Worm (Caenorhabditis elegans) whole organism, L1 larva: Measurements from ENCODE around the gene prp-3.

Experiments used
- C04F5.9 ChIP-seq: sonication (generic microtip); optimal IDR thresholded peaks from 2 replicates; lab custom pipeline; 2016; ENCODE audit warnings: missing genetic modification characterization, missing compliant biosample characterization
- aha-1 ChIP-seq: fragments of 150-350 bp; optimal IDR thresholded peaks from 2 replicates; lab custom pipeline; 2014; ENCODE audit warnings: missing biosample characterization, missing genetic modification characterization
- alr-1 ChIP-seq: fragments of 200-800 bp; sonication (Bioruptor generic); optimal IDR thresholded peaks from 2 replicates; lab custom pipeline; 2018; ENCODE audit warnings: borderline replicate concordance, mild to moderate bottlenecking, missing genetic modification characterization, missing compliant biosample characterization
- blmp-1 ChIP-seq: fragments of 150-350 bp; optimal IDR thresholded peaks from 2 replicates; lab custom pipeline; 2014; ENCODE audit warnings: missing biosample characterization, missing genetic modification characterization
- ceh-63 ChIP-seq: fragments of 200-800 bp; sonication (Bioruptor generic); optimal IDR thresholded peaks from 2 replicates; lab custom pipeline; 2018; ENCODE audit warnings: mild to moderate bottlenecking, missing genetic modification characterization, missing compliant biosample characterization
- ceh-8 ChIP-seq: fragments of 200-800 bp; sonication (Bioruptor generic); optimal IDR thresholded peaks from 2 replicates; lab custom pipeline; 2018; ENCODE audit warnings: mild to moderate bottlenecking, missing genetic modification characterization, moderate library complexity, missing compliant biosample characterization
- ceh-82 ChIP-seq, 3 experiments: fragments of 150-350 bp in 1 of 3; sonication (generic microtip) in 2 of 3; optimal IDR thresholded peaks; 2 replicates each; lab custom pipeline; 2014 to 2017; ENCODE audit warnings: missing biosample characterization in 3 of 3, missing genetic modification characterization in 3 of 3
- ceh-88 ChIP-seq: fragments of 200-800 bp; sonication (Bioruptor generic); IDR thresholded peaks from 2 replicates; pipeline ENCODE4 v1.3.6; 2022; ENCODE audit warnings: missing genetic modification characterization, missing compliant biosample characterization
- ces-1 ChIP-seq: fragments of 150-350 bp; optimal IDR thresholded peaks from 2 replicates; lab custom pipeline; 2014; ENCODE audit warnings: missing biosample characterization, missing genetic modification reagents, missing genetic modification characterization
- dpl-1 ChIP-seq, 3 experiments: fragments of 150-350 bp in 2 of 3; sonication (generic microtip) in 1 of 3; optimal IDR thresholded peaks; 2 replicates each; lab custom pipeline; 2014 to 2017; ENCODE audit warnings: missing biosample characterization in 3 of 3, missing genetic modification characterization in 3 of 3, missing genetic modification reagents in 3 of 3
- efl-1 ChIP-seq, 4 experiments: fragments of 150-350 bp; optimal IDR thresholded peaks in 3 of 4; peaks in 1 of 4; 1 replicate in 1 of 4; 2 replicates in 3 of 4; lab custom pipeline; 2014; ENCODE audit warnings: missing biosample characterization in 2 of 4, missing genetic modification characterization in 2 of 4, missing genetic modification reagents in 2 of 4
- efl-3 ChIP-seq: fragments of 200-800 bp; sonication (Bioruptor generic); optimal IDR thresholded peaks from 2 replicates; lab custom pipeline; 2018; ENCODE audit warnings: mild to moderate bottlenecking, missing genetic modification characterization, missing compliant biosample characterization
- elt-2 ChIP-seq: sonication (generic microtip); optimal IDR thresholded peaks from 2 replicates; lab custom pipeline; 2016; ENCODE audit warnings: missing genetic modification characterization, mild to moderate bottlenecking, inconsistent platforms, missing compliant biosample characterization, missing genetic modification reagents
- fkh-4 ChIP-seq: sonication (generic microtip); optimal IDR thresholded peaks from 2 replicates; lab custom pipeline; 2016; ENCODE audit warnings: missing compliant biosample characterization, missing genetic modification characterization, borderline replicate concordance
- fos-1 ChIP-seq: fragments of 150-350 bp; optimal IDR thresholded peaks from 2 replicates; lab custom pipeline; 2014; ENCODE audit warnings: missing biosample characterization, missing genetic modification characterization
- grh-1 ChIP-seq: fragments of 200-800 bp; sonication (Bioruptor generic); IDR thresholded peaks from 2 replicates; pipeline ENCODE4 v1.3.6; 2022; ENCODE audit warnings: missing genetic modification reagents, missing genetic modification characterization, missing compliant biosample characterization
- hlh-4 ChIP-seq: sonication (generic microtip); optimal IDR thresholded peaks from 2 replicates; lab custom pipeline; 2016; ENCODE audit warnings: mild to moderate bottlenecking, missing genetic modification characterization, missing compliant biosample characterization
- hpl-2 ChIP-seq: fragments of 150-350 bp; optimal IDR thresholded peaks from 2 replicates; lab custom pipeline; 2014; ENCODE audit warnings: missing biosample characterization, missing genetic modification reagents, missing genetic modification characterization
- irx-1 ChIP-seq: sonication (generic microtip); optimal IDR thresholded peaks from 2 replicates; lab custom pipeline; 2016; ENCODE audit warnings: missing genetic modification characterization, missing compliant biosample characterization
- jun-1 ChIP-seq: fragments of 150-350 bp; optimal IDR thresholded peaks from 2 replicates; lab custom pipeline; 2014; ENCODE audit warnings: missing biosample characterization, missing genetic modification reagents, missing genetic modification characterization
- lin-14 ChIP-seq: fragments of 200-800 bp; sonication (Bioruptor generic); optimal IDR thresholded peaks from 2 replicates; lab custom pipeline; 2018; ENCODE audit warnings: mild to moderate bottlenecking, missing genetic modification characterization, moderate library complexity, missing compliant biosample characterization
- lin-35 ChIP-seq, 2 experiments: fragments of 150-350 bp; optimal IDR thresholded peaks; 2 replicates each; lab custom pipeline; 2014; ENCODE audit warnings: missing biosample characterization in 2 of 2, missing genetic modification characterization in 2 of 2, missing genetic modification reagents in 2 of 2
- lsy-2 ChIP-seq, 2 experiments: fragments of 150-350 bp; optimal IDR thresholded peaks; 2 replicates each; lab custom pipeline; 2014; ENCODE audit warnings: missing biosample characterization in 2 of 2, missing genetic modification characterization in 2 of 2
- mab-9 ChIP-seq: fragments of 200-800 bp; sonication (Bioruptor generic); IDR thresholded peaks from 2 replicates; pipeline ENCODE4 v1.3.6; 2022; ENCODE audit warnings: missing genetic modification reagents, missing genetic modification characterization, missing compliant biosample characterization
- mep-1 ChIP-seq: fragments of 150-350 bp; optimal IDR thresholded peaks from 2 replicates; lab custom pipeline; 2014; ENCODE audit warnings: missing biosample characterization, missing genetic modification characterization
- nhr-11 ChIP-seq: fragments of 150-350 bp; optimal IDR thresholded peaks from 2 replicates; lab custom pipeline; 2014; ENCODE audit warnings: missing biosample characterization, missing genetic modification characterization
- nhr-20 ChIP-seq: sonication (generic microtip); optimal IDR thresholded peaks from 2 replicates; lab custom pipeline; 2016; ENCODE audit warnings: mild to moderate bottlenecking, missing genetic modification characterization, missing compliant biosample characterization
- nhr-237 ChIP-seq: fragments of 150-350 bp; optimal IDR thresholded peaks from 2 replicates; lab custom pipeline; 2014; ENCODE audit warnings: missing biosample characterization, missing genetic modification characterization
- nhr-28 ChIP-seq: fragments of 150-350 bp; optimal IDR thresholded peaks from 2 replicates; lab custom pipeline; 2014; ENCODE audit warnings: missing biosample characterization, missing genetic modification characterization
- nhr-47 ChIP-seq: sonication (generic microtip); optimal IDR thresholded peaks from 2 replicates; lab custom pipeline; 2016; ENCODE audit warnings: mild to moderate bottlenecking, missing genetic modification characterization, moderate library complexity, missing compliant biosample characterization
- nhr-71 ChIP-seq: sonication (generic microtip); optimal IDR thresholded peaks from 2 replicates; lab custom pipeline; 2016; ENCODE audit warnings: mild to moderate bottlenecking, missing genetic modification characterization, moderate library complexity, missing compliant biosample characterization
- nhr-85 ChIP-seq: sonication (generic microtip); peaks from one replicate; lab custom pipeline; 2016; ENCODE audit warnings: missing genetic modification characterization, inconsistent platforms, missing compliant biosample characterization
- nhr-90 ChIP-seq: sonication (generic microtip); optimal IDR thresholded peaks from 2 replicates; lab custom pipeline; 2016; ENCODE audit warnings: mild to moderate bottlenecking, missing genetic modification characterization, missing compliant biosample characterization; ENCODE audit not compliant: poor library complexity
- pax-3 ChIP-seq: fragments of 200-800 bp; sonication (Bioruptor generic); optimal IDR thresholded peaks from 2 replicates; lab custom pipeline; 2018; ENCODE audit warnings: mild to moderate bottlenecking, missing genetic modification characterization, moderate library complexity, missing compliant biosample characterization
- pqm-1 ChIP-seq: sonication (generic microtip); optimal IDR thresholded peaks from 3 replicates; lab custom pipeline; 2017; ENCODE audit warnings: missing biosample characterization, missing genetic modification characterization
- skn-1 ChIP-seq: fragments of 150-350 bp; optimal IDR thresholded peaks from 2 replicates; lab custom pipeline; 2014; ENCODE audit warnings: missing biosample characterization, missing genetic modification characterization
- snpc-4 ChIP-seq: fragments of 150-350 bp; optimal IDR thresholded peaks from 2 replicates; lab custom pipeline; 2014; ENCODE audit warnings: missing biosample characterization, missing genetic modification characterization
- snu-23 ChIP-seq: sonication (generic microtip); optimal IDR thresholded peaks from 2 replicates; lab custom pipeline; 2016; ENCODE audit warnings: missing genetic modification characterization, missing compliant biosample characterization
- sox-4 ChIP-seq: sonication (generic microtip); optimal IDR thresholded peaks from 2 replicates; lab custom pipeline; 2016; ENCODE audit warnings: missing genetic modification characterization, missing compliant biosample characterization
- swsn-7 ChIP-seq: sonication (generic microtip); optimal IDR thresholded peaks from 2 replicates; lab custom pipeline; 2016; ENCODE audit warnings: missing genetic modification characterization, missing compliant biosample characterization
- unc-130 ChIP-seq: fragments of 150-350 bp; optimal IDR thresholded peaks from 2 replicates; lab custom pipeline; 2017; ENCODE audit warnings: missing biosample characterization, missing genetic modification characterization, inconsistent platforms
- unc-30 ChIP-seq: sonication (generic microtip); optimal IDR thresholded peaks from 2 replicates; lab custom pipeline; 2017; ENCODE audit warnings: missing biosample characterization, missing genetic modification characterization
- unc-62 ChIP-seq: fragments of 150-350 bp; optimal IDR thresholded peaks from 2 replicates; lab custom pipeline; 2014; ENCODE audit warnings: missing biosample characterization, missing genetic modification reagents, missing genetic modification characterization
- unc-86 ChIP-seq: sonication (generic microtip); optimal IDR thresholded peaks from 2 replicates; lab custom pipeline; 2016; ENCODE audit warnings: missing genetic modification characterization, missing compliant biosample characterization
- unc-98 ChIP-seq: fragments of 200-800 bp; sonication (Bioruptor generic); IDR thresholded peaks from 2 replicates; pipeline ENCODE4 v1.3.6; 2022; ENCODE audit warnings: missing genetic modification characterization, missing compliant biosample characterization
- vab-15 ChIP-seq: sonication (generic microtip); optimal IDR thresholded peaks from 2 replicates; lab custom pipeline; 2017; ENCODE audit warnings: missing genotype, mild to moderate bottlenecking, missing genetic modification characterization, missing compliant biosample characterization
- xbp-1 ChIP-seq: sonication (generic microtip); optimal IDR thresholded peaks from 2 replicates; lab custom pipeline; 2016; ENCODE audit warnings: missing genetic modification characterization, missing compliant biosample characterization
- zag-1 ChIP-seq: fragments of 150-350 bp; optimal IDR thresholded peaks from 2 replicates; lab custom pipeline; 2014; ENCODE audit warnings: missing biosample characterization, missing genetic modification characterization

The prp-3 gene

ce11 chrIII:10386476-10386875 is 41.3 kb downstream of the prp-3 start, which contains the start of gene C38H2.3:
TSS of gene C38H2.3 (minus strand) at chrIII:10386576.
- TF ChIP-seq unc-30 (no peak), jun-1 (tag; lab: Kevin White, UChicago) (no peak), hpl-2 (GFP tag; lab: Kevin White, UChicago) (no peak), lsy-2 (tag; optimal IDR thresholded peaks at IDR 0.05; lab: Kevin White, UChicago) (no peak), aha-1 (no peak), elt-2 (no peak), efl-3 (no peak), nhr-90 (tag; lab: Kevin White, UChicago) (no peak), ceh-8 (GFP tag; lab: Kevin White, UChicago) (no peak), nhr-47 (tag; lab: Kevin White, UChicago) (no peak), nhr-237 (no peak), hlh-4 (tag; lab: Kevin White, UChicago) (no peak), unc-130 (no peak), swsn-7 (no peak), nhr-11 (tag; lab: Kevin White, UChicago) (no peak), ces-1 (no peak), unc-86 (tag; lab: Kevin White, UChicago) (no peak)

- TF ChIP-seq efl-1 (optimal IDR thresholded peaks at IDR 0.05; lab: Kevin White, UChicago), result no peak
- TF ChIP-seq efl-1 (GFP tag; optimal IDR thresholded peaks at IDR 0.05 in 1 of 2; lab: Kevin White, UChicago), result peak in 1 of 2 experiments; percentile 15
- no peak for TF ChIP-seq mab-9 (GFP tag; lab: Robert Waterston, UW)
Observed at ce11 chrIII:10383804-10384203, 44.0 kb downstream of the prp-3 start.

- TF ChIP-seq nhr-71 (tag; lab: Kevin White, UChicago) (no peak), alr-1 (no peak), pax-3 (tag; lab: Kevin White, UChicago) (no peak)
Observed at ce11 chrIII:10381473-10381872, 46.3 kb downstream of the prp-3 start, which contains the start of gene C38H2.2. TSS of gene C38H2.2 (plus strand) at chrIII:10381773.

DNA sequence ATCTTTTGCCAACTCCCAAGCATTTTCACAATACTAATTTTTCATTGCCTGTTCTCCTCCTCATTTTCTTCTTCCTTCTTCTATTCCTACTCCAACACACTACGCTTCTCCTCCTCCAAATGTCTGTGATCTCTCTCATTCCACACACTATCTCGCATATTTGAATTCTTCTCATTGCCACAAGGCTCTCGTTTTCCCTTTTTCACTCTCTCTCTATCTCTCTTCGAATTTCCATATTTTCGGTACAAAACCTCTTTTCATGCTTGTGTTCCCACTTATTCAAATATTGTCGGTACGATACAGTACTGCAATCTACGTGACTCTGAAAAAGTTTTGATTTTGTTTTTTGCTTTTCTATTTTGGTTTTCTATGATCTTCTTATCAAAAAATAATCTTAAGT is 47.1 kb downstream of the prp-3 start:
- TF ChIP-seq jun-1 (tag; lab: Kevin White, UChicago) (no peak), zag-1 (tag; lab: Kevin White, UChicago) (no peak), ceh-88 (GFP tag; lab: Robert Waterston, UW) (no peak), xbp-1 (tag; lab: Kevin White, UChicago) (no peak), ceh-63 (no peak), blmp-1 (peak; percentile 84), unc-98 (no peak), dpl-1 (GFP tag; optimal IDR thresholded peaks at IDR 0.05; lab: Kevin White, UChicago) (peak in 1 of 3 experiments; percentile 9), pqm-1 (no peak), skn-1 (tag; lab: Kevin White, UChicago) (no peak), pax-3 (tag; lab: Kevin White, UChicago) (no peak), ceh-82 (tag; optimal IDR thresholded peaks at IDR 0.05; lab: Kevin White, UChicago) (peak in 1 of 3 experiments; percentile 9), fkh-4 (tag; lab: Kevin White, UChicago) (no peak), lin-14 (peak; percentile 62), sox-4 (tag; lab: Kevin White, UChicago) (no peak), lsy-2 (tag; optimal IDR thresholded peaks at IDR 0.05; lab: Kevin White, UChicago) (peak; percentile 17 to 19), snpc-4 (no peak), lin-35 (GFP tag; optimal IDR thresholded peaks at IDR 0.05; lab: Kevin White, UChicago) (peak in 1 of 2 experiments; percentile 11), irx-1 (tag; lab: Kevin White, UChicago) (no peak), mep-1 (tag; lab: Kevin White, UChicago) (peak; percentile 35), swsn-7 (peak; percentile 16), vab-15 (no peak), unc-62 (GFP tag; lab: Kevin White, UChicago) (no peak), C04F5.9 (tag; lab: Kevin White, UChicago) (no peak), snu-23 (GFP tag; lab: Kevin White, UChicago) (peak; percentile 23), grh-1 (GFP tag; lab: Robert Waterston, UW) (no peak), efl-1 (optimal IDR thresholded peaks at IDR 0.05; lab: Kevin White, UChicago) (peak; percentile 30 to 38), efl-1 (GFP tag; optimal IDR thresholded peaks at IDR 0.05 in 1 of 2; lab: Kevin White, UChicago) (peak; percentile 17 to 85), nhr-20 (tag; lab: Kevin White, UChicago) (no peak), fos-1 (no peak), nhr-28 (no peak), nhr-11 (tag; lab: Kevin White, UChicago) (no peak), nhr-85 (tag; lab: Kevin White, UChicago) (peak; percentile 43)
